Worm (Caenorhabditis elegans) whole organism, L1 larva: ENCODE measurements around the gene clec-226.
A peak's percentile ranks its signal among the peaks of the same experiment; 100 is the strongest.

Experiments
- C04F5.9 ChIP-seq: sonication (generic microtip); optimal IDR thresholded peaks from 2 replicates; lab custom pipeline; 2016; ENCODE audit warnings: missing genetic modification characterization, missing compliant biosample characterization
- F16B12.6 ChIP-seq: fragments of 150-350 bp; optimal IDR thresholded peaks from 2 replicates; lab custom pipeline; 2014; ENCODE audit warnings: missing biosample characterization, missing genetic modification characterization
- Y116A8C.19 ChIP-seq: sonication (generic microtip); optimal IDR thresholded peaks from 2 replicates; lab custom pipeline; 2016; ENCODE audit warnings: missing compliant biosample characterization, missing genetic modification characterization, borderline replicate concordance
- aha-1 ChIP-seq: fragments of 150-350 bp; optimal IDR thresholded peaks from 2 replicates; lab custom pipeline; 2014; ENCODE audit warnings: missing biosample characterization, missing genetic modification characterization
- blmp-1 ChIP-seq: fragments of 150-350 bp; optimal IDR thresholded peaks from 2 replicates; lab custom pipeline; 2014; ENCODE audit warnings: missing biosample characterization, missing genetic modification characterization
- ceh-82 ChIP-seq, 3 experiments: fragments of 150-350 bp in 1 of 3; sonication (generic microtip) in 2 of 3; optimal IDR thresholded peaks; 2 replicates each; lab custom pipeline; 2014 to 2017; ENCODE audit warnings: missing biosample characterization in 3 of 3, missing genetic modification characterization in 3 of 3
- efl-1 ChIP-seq, 4 experiments: fragments of 150-350 bp; optimal IDR thresholded peaks in 3 of 4; peaks in 1 of 4; 1 replicate in 1 of 4; 2 replicates in 3 of 4; lab custom pipeline; 2014; ENCODE audit warnings: missing biosample characterization in 2 of 4, missing genetic modification characterization in 2 of 4, missing genetic modification reagents in 2 of 4
- elt-3 ChIP-seq, 6 experiments: fragments of 150-350 bp in 1 of 6; sonication (generic microtip); optimal IDR thresholded peaks; 2 replicates each; lab custom pipeline; 2017 to 2018; ENCODE audit warnings: missing biosample characterization in 6 of 6, missing genetic modification characterization in 6 of 6, inconsistent platforms in 1 of 6
- ets-5 ChIP-seq: fragments of 200-800 bp; sonication (Bioruptor generic); IDR thresholded peaks from 2 replicates; pipeline ENCODE4 v1.3.6; 2022; ENCODE audit warnings: missing genetic modification characterization, missing compliant biosample characterization
- fkh-4 ChIP-seq: sonication (generic microtip); optimal IDR thresholded peaks from 2 replicates; lab custom pipeline; 2016; ENCODE audit warnings: missing compliant biosample characterization, missing genetic modification characterization, borderline replicate concordance
- fkh-8 ChIP-seq: sonication (generic microtip); optimal IDR thresholded peaks from 2 replicates; lab custom pipeline; 2016; ENCODE audit warnings: mild to moderate bottlenecking, missing genetic modification characterization, missing compliant biosample characterization
- grh-1 ChIP-seq: fragments of 200-800 bp; sonication (Bioruptor generic); IDR thresholded peaks from 2 replicates; pipeline ENCODE4 v1.3.6; 2022; ENCODE audit warnings: missing genetic modification reagents, missing genetic modification characterization, missing compliant biosample characterization
- hlh-17 ChIP-seq: fragments of 200-800 bp; sonication (Bioruptor generic); optimal IDR thresholded peaks from 2 replicates; lab custom pipeline; 2018; ENCODE audit warnings: missing genetic modification characterization, mild to moderate bottlenecking, missing compliant biosample characterization, moderate library complexity, borderline replicate concordance
- irx-1 ChIP-seq: sonication (generic microtip); optimal IDR thresholded peaks from 2 replicates; lab custom pipeline; 2016; ENCODE audit warnings: missing genetic modification characterization, missing compliant biosample characterization
- isw-1 ChIP-seq: fragments of 200-800 bp; sonication (Bioruptor generic); IDR thresholded peaks from 2 replicates; pipeline ENCODE4 v1.3.6; 2022; ENCODE audit warnings: missing genetic modification characterization, missing compliant biosample characterization
- lin-13 ChIP-seq: fragments of 150-350 bp; optimal IDR thresholded peaks from 2 replicates; lab custom pipeline; 2014; ENCODE audit warnings: missing biosample characterization, missing genetic modification reagents, missing genetic modification characterization
- lin-35 ChIP-seq, 2 experiments: fragments of 150-350 bp; optimal IDR thresholded peaks; 2 replicates each; lab custom pipeline; 2014; ENCODE audit warnings: missing biosample characterization in 2 of 2, missing genetic modification characterization in 2 of 2, missing genetic modification reagents in 2 of 2
- lir-3 ChIP-seq: sonication (generic microtip); optimal IDR thresholded peaks from 2 replicates; lab custom pipeline; 2016; ENCODE audit warnings: mild to moderate bottlenecking, missing genetic modification characterization, moderate library complexity, missing compliant biosample characterization; ENCODE audit not compliant: poor library complexity
- mdl-1 ChIP-seq, 2 experiments: fragments of 150-350 bp; optimal IDR thresholded peaks; 2 replicates each; lab custom pipeline; 2014 to 2017; ENCODE audit warnings: missing biosample characterization in 2 of 2, missing genetic modification characterization in 2 of 2, inconsistent platforms in 1 of 2
- nhr-19 ChIP-seq: fragments of 200-800 bp; sonication (Bioruptor generic); conservative IDR thresholded peaks from 2 replicates; pipeline ENCODE4 v1.3.6; 2022; ENCODE audit warnings: missing genetic modification characterization, missing compliant biosample characterization
- nhr-20 ChIP-seq: sonication (generic microtip); optimal IDR thresholded peaks from 2 replicates; lab custom pipeline; 2016; ENCODE audit warnings: mild to moderate bottlenecking, missing genetic modification characterization, missing compliant biosample characterization
- nhr-237 ChIP-seq: fragments of 150-350 bp; optimal IDR thresholded peaks from 2 replicates; lab custom pipeline; 2014; ENCODE audit warnings: missing biosample characterization, missing genetic modification characterization
- nhr-71 ChIP-seq: sonication (generic microtip); optimal IDR thresholded peaks from 2 replicates; lab custom pipeline; 2016; ENCODE audit warnings: mild to moderate bottlenecking, missing genetic modification characterization, moderate library complexity, missing compliant biosample characterization
- pag-3 ChIP-seq: sonication (generic microtip); optimal IDR thresholded peaks from 2 replicates; lab custom pipeline; 2017; ENCODE audit warnings: missing genetic modification characterization, mild to moderate bottlenecking, missing compliant biosample characterization, antibody characterized with exemption, borderline replicate concordance; ENCODE audit not compliant: insufficient read depth
- rnt-1 ChIP-seq: sonication (generic microtip); optimal IDR thresholded peaks from 2 replicates; lab custom pipeline; 2016; ENCODE audit warnings: mild to moderate bottlenecking, missing genetic modification characterization, moderate library complexity, missing compliant biosample characterization
- skn-1 ChIP-seq: fragments of 150-350 bp; optimal IDR thresholded peaks from 2 replicates; lab custom pipeline; 2014; ENCODE audit warnings: missing biosample characterization, missing genetic modification characterization
- sox-4 ChIP-seq: sonication (generic microtip); optimal IDR thresholded peaks from 2 replicates; lab custom pipeline; 2016; ENCODE audit warnings: missing genetic modification characterization, missing compliant biosample characterization
- sptf-1 ChIP-seq: fragments of 150-350 bp; optimal IDR thresholded peaks from 2 replicates; lab custom pipeline; 2014; ENCODE audit warnings: missing biosample characterization, missing genetic modification characterization
- sup-37 ChIP-seq: fragments of 200-800 bp; sonication (Bioruptor generic); optimal IDR thresholded peaks from 2 replicates; lab custom pipeline; 2018; ENCODE audit warnings: mild to moderate bottlenecking, missing genetic modification characterization, missing compliant biosample characterization
- swsn-7 ChIP-seq: sonication (generic microtip); optimal IDR thresholded peaks from 2 replicates; lab custom pipeline; 2016; ENCODE audit warnings: missing genetic modification characterization, missing compliant biosample characterization
- tlp-1 ChIP-seq: fragments of 150-350 bp; optimal IDR thresholded peaks from 2 replicates; lab custom pipeline; 2014; ENCODE audit warnings: missing biosample characterization, missing genetic modification characterization
- unc-30 ChIP-seq: sonication (generic microtip); optimal IDR thresholded peaks from 2 replicates; lab custom pipeline; 2017; ENCODE audit warnings: missing biosample characterization, missing genetic modification characterization
- unc-62 ChIP-seq: fragments of 150-350 bp; optimal IDR thresholded peaks from 2 replicates; lab custom pipeline; 2014; ENCODE audit warnings: missing biosample characterization, missing genetic modification reagents, missing genetic modification characterization
- unc-86 ChIP-seq: sonication (generic microtip); optimal IDR thresholded peaks from 2 replicates; lab custom pipeline; 2016; ENCODE audit warnings: missing genetic modification characterization, missing compliant biosample characterization
- unc-98 ChIP-seq: fragments of 200-800 bp; sonication (Bioruptor generic); IDR thresholded peaks from 2 replicates; pipeline ENCODE4 v1.3.6; 2022; ENCODE audit warnings: missing genetic modification characterization, missing compliant biosample characterization
- xbp-1 ChIP-seq: sonication (generic microtip); optimal IDR thresholded peaks from 2 replicates; lab custom pipeline; 2016; ENCODE audit warnings: missing genetic modification characterization, missing compliant biosample characterization
- zip-4 ChIP-seq: fragments of 200-800 bp; sonication (Bioruptor generic); optimal IDR thresholded peaks from 2 replicates; lab custom pipeline; 2018; ENCODE audit warnings: mild to moderate bottlenecking, missing genetic modification characterization, moderate library complexity, missing compliant biosample characterization
- ztf-11 ChIP-seq, 2 experiments: sonication (generic microtip); optimal IDR thresholded peaks; 2 replicates each; lab custom pipeline; 2016 to 2017; ENCODE audit warnings: missing genetic modification characterization in 2 of 2, missing biosample characterization in 1 of 2, missing compliant biosample characterization in 1 of 2

Gene clec-226

DNA sequence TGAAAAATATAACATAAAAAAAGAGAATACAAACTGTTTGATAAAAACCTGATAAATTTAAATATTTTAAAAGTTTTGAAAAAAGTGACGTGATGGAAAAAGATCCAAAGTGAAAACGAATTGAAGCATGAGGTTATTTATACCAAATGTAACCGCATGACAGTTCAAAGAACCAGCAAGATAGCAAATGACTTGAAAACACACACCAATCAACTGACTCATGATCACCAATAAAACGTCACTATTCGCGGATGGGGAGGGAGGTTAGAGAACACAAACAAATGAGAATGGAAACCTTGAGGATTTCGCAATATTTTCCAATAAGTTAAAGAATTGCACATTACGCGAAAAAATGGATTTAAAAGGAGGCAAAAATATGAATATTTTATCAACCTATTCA, 37.4 kb upstream of the clec-226 start, which contains the start of gene C06B3.7 (continued):
- TF ChIP-seq nhr-20 (peak; percentile 94), C04F5.9 (tag; lab: Kevin White, UChicago) (peak; percentile 55), ceh-82 (tag; optimal IDR thresholded peaks at IDR 0.05; lab: Kevin White, UChicago) (peak in 2 of 3 experiments; percentile 40 to 52), F16B12.6 (tag; lab: Kevin White, UChicago) (no peak), skn-1 (tag; lab: Kevin White, UChicago) (peak; percentile 84), hlh-17 (GFP tag; lab: Kevin White, UChicago) (no peak), unc-62 (GFP tag; lab: Kevin White, UChicago) (no peak), sox-4 (tag; lab: Kevin White, UChicago) (peak; percentile 61), blmp-1 (tag; lab: Kevin White, UChicago) (peak; percentile 89), isw-1 (GFP tag; lab: Robert Waterston, UW) (peak; percentile 16; the same call in 1 of the 2 replicates), lir-3 (tag; lab: Kevin White, UChicago) (peak; percentile 59), swsn-7 (tag; lab: Kevin White, UChicago) (peak; percentile 66), lin-35 (GFP tag; optimal IDR thresholded peaks at IDR 0.05; lab: Kevin White, UChicago) (peak; percentile 64 to 90), nhr-237 (tag; lab: Kevin White, UChicago) (peak; percentile 53)

- TF ChIP-seq efl-1 (optimal IDR thresholded peaks at IDR 0.05; lab: Kevin White, UChicago) (no peak), efl-1 (GFP tag; optimal IDR thresholded peaks at IDR 0.05 in 1 of 2; lab: Kevin White, UChicago) (no peak), ztf-11 (tag; optimal IDR thresholded peaks at IDR 0.05; lab: Kevin White, UChicago) (no peak), ets-5 (GFP tag; lab: Robert Waterston, UW) (no peak), tlp-1 (tag; lab: Kevin White, UChicago) (no peak), unc-98 (GFP tag; lab: Robert Waterston, UW) (no peak), xbp-1 (tag; lab: Kevin White, UChicago) (no peak), mdl-1 (tag; optimal IDR thresholded peaks at IDR 0.05; lab: Kevin White, UChicago) (no peak)
Observed at ce11 chrV:13915390-13915789, 31.4 kb upstream of the clec-226 start, which contains the start of gene gcy-32. Gene gcy-32 (minus strand): TSS chrV:13915490.

DNA sequence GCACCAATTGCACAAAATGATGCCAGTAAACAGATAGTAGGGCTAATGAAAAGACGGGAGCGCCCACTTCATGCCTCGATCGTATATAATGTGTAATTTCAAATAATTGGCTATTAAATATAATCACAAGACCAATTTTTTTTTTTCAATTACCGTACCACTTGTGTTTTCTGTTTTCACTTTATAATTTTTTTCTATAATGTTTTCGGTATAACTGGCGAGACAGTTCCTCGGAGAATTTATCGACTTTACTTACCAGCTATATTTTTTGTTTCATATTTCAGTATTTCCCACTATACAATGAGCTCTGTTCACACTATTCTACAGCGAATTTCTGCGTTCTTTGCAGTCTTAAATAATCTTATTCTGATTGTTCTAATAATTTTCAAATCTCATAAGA, 30.6 kb upstream of the clec-226 start, which contains the start of gene str-252:
TSS of gene str-252 (plus strand) at position 301 of the 400 bp plus-strand sequence.
- TF ChIP-seq unc-86 (tag; lab: Kevin White, UChicago): no peak
- TF ChIP-seq lin-35 (GFP tag; optimal IDR thresholded peaks at IDR 0.05; lab: Kevin White, UChicago): no peak
- TF ChIP-seq grh-1: no peak
- no peak for TF ChIP-seq irx-1 (tag; lab: Kevin White, UChicago)
- no peak for TF ChIP-seq rnt-1 (tag; lab: Kevin White, UChicago)
- TF ChIP-seq isw-1 (GFP tag; lab: Robert Waterston, UW): no peak
- TF ChIP-seq fkh-8 (tag; lab: Kevin White, UChicago): no peak
- no peak for TF ChIP-seq fkh-4 (tag; lab: Kevin White, UChicago)
- TF ChIP-seq zip-4: no peak
- no peak for TF ChIP-seq sup-37 (GFP tag; lab: Kevin White, UChicago)
- no peak for TF ChIP-seq swsn-7 (tag; lab: Kevin White, UChicago)
- TF ChIP-seq lin-13 (GFP tag; lab: Kevin White, UChicago): no peak
- TF ChIP-seq Y116A8C.19 (tag; lab: Kevin White, UChicago): no peak
- TF ChIP-seq pag-3 (tag; lab: Kevin White, UChicago): no peak
- TF ChIP-seq hlh-17 (GFP tag; lab: Kevin White, UChicago): no peak
- TF ChIP-seq nhr-19 (GFP tag; lab: Robert Waterston, UW): no peak
- no peak for TF ChIP-seq ceh-82 (tag; optimal IDR thresholded peaks at IDR 0.05; lab: Kevin White, UChicago)
- TF ChIP-seq sptf-1 (tag; lab: Kevin White, UChicago): no peak

- TF ChIP-seq unc-30 (no peak), elt-3 (tag; optimal IDR thresholded peaks at IDR 0.05; lab: Kevin White, UChicago) (no peak), nhr-71 (tag; lab: Kevin White, UChicago) (no peak), skn-1 (tag; lab: Kevin White, UChicago) (no peak), aha-1 (tag; lab: Kevin White, UChicago) (no peak)
Observed at ce11 chrV:13918341-13918740, 28.4 kb upstream of the clec-226 start, which contains the start of gene str-250. Gene str-250 (plus strand): TSS chrV:13918641.
